Fruit fly (Drosophila melanogaster) S2 (cell line): ENCODE data around the gene CG3119.

Source experiments
- CG8478 ChIP-seq: fragments of >200 bp; optimal IDR thresholded peaks from 2 replicates; lab custom pipeline; 2018
- CTCF ChIP-seq, 2 experiments: fragments of >200 bp; optimal IDR thresholded peaks; 2 replicates each; lab custom pipeline; 2018

DNA sequence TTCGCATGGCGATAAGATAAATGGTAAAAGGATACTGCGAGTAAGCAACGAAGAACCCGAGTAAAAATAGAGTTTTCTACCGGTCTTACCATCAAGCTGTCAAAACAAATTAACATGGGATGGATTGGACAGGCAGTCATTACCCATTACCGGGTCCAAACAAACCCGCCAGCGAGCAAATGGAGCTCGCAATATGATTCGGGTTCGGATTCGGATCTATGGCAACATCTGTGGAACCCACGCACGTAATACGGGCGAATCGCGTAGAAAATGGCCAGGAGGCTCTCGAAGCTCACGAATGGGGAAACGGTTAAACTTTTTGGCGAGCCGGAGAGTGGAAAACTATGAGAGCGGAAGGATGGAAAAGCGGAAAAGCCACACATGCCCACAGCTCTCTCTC is 40.4 kb downstream of the CG3119 start:
- TF ChIP-seq CG8478, result no peak
- TF ChIP-seq CTCF (optimal IDR thresholded peaks at IDR 0.05; lab: Kevin White, UChicago), result no peak
